Worm (Caenorhabditis elegans) whole organism, mixed stage, embryonic: ENCODE results near the gene dhc-3.

ENCODE experiments used
- ceh-39 ChIP-seq: fragments of 150-350 bp; optimal IDR thresholded peaks from 2 replicates; lab custom pipeline; 2014; ENCODE audit warnings: missing biosample characterization, missing genetic modification characterization
- ceh-43 ChIP-seq: fragments of 200-800 bp; sonication (Bioruptor generic); optimal IDR thresholded peaks from 2 replicates; lab custom pipeline; 2018; ENCODE audit warnings: mild to moderate bottlenecking, missing genetic modification characterization, moderate library complexity, missing compliant biosample characterization
- ceh-83 ChIP-seq: fragments of 200-800 bp; sonication (Bioruptor generic); optimal IDR thresholded peaks from 2 replicates; lab custom pipeline; 2018; ENCODE audit warnings: mild to moderate bottlenecking, missing genetic modification characterization, missing compliant biosample characterization
- ces-1 ChIP-seq: fragments of 150-350 bp; optimal IDR thresholded peaks from 2 replicates; lab custom pipeline; 2014; ENCODE audit warnings: missing biosample characterization, missing genetic modification reagents, missing genetic modification characterization
- cnd-1 ChIP-seq: fragments of 200-800 bp; sonication (Bioruptor generic); optimal IDR thresholded peaks from 2 replicates; lab custom pipeline; 2018; ENCODE audit warnings: mild to moderate bottlenecking, missing genetic modification characterization, missing compliant biosample characterization
- drap-1 ChIP-seq: fragments of 200-800 bp; sonication (Bioruptor generic); optimal IDR thresholded peaks from 3 replicates; lab custom pipeline; 2018; ENCODE audit warnings: mild to moderate bottlenecking, missing genetic modification characterization, missing compliant biosample characterization
- elt-1 ChIP-seq: sonication (generic microtip); optimal IDR thresholded peaks from 2 replicates; lab custom pipeline; 2017; ENCODE audit warnings: missing genetic modification characterization, mild to moderate bottlenecking, missing compliant biosample characterization, antibody characterized with exemption, moderate library complexity, borderline replicate concordance; ENCODE audit not compliant: insufficient read depth
- flh-1 ChIP-seq: fragments of 200-800 bp; sonication (Bioruptor generic); optimal IDR thresholded peaks from 2 replicates; lab custom pipeline; 2018; ENCODE audit warnings: mild to moderate bottlenecking, missing genetic modification characterization, moderate library complexity, missing compliant biosample characterization
- ham-2 ChIP-seq: fragments of 200-800 bp; sonication (Bioruptor generic); optimal IDR thresholded peaks from 2 replicates; lab custom pipeline; 2018; ENCODE audit warnings: mild to moderate bottlenecking, missing genetic modification characterization, missing compliant biosample characterization
- hlh-1 ChIP-seq: fragments of 150-350 bp; optimal IDR thresholded peaks from 2 replicates; lab custom pipeline; 2014; ENCODE audit warnings: missing biosample characterization, missing genetic modification reagents, missing genetic modification characterization
- lin-32 ChIP-seq: fragments of 200-800 bp; sonication (Bioruptor generic); optimal IDR thresholded peaks from 2 replicates; lab custom pipeline; 2018; ENCODE audit warnings: mild to moderate bottlenecking, missing genetic modification characterization, missing compliant biosample characterization
- lsy-2 ChIP-seq: fragments of 150-350 bp; optimal IDR thresholded peaks from 2 replicates; lab custom pipeline; 2014; ENCODE audit warnings: missing biosample characterization, missing genetic modification characterization
- mab-5 ChIP-seq: fragments of 150-350 bp; optimal IDR thresholded peaks from 2 replicates; lab custom pipeline; 2014; ENCODE audit warnings: missing biosample characterization, missing genetic modification characterization
- mep-1 ChIP-seq: fragments of 150-350 bp; optimal IDR thresholded peaks from 2 replicates; lab custom pipeline; 2017; ENCODE audit warnings: missing biosample characterization, missing genetic modification reagents, missing genetic modification characterization, inconsistent platforms
- mls-2 ChIP-seq: sonication (generic microtip); optimal IDR thresholded peaks from 2 replicates; lab custom pipeline; 2016; ENCODE audit warnings: mild to moderate bottlenecking, missing genetic modification characterization, moderate library complexity, missing compliant biosample characterization
- nhr-12 ChIP-seq: fragments of 150-350 bp; optimal IDR thresholded peaks from 2 replicates; lab custom pipeline; 2014; ENCODE audit warnings: missing biosample characterization, missing genetic modification characterization
- nhr-2 ChIP-seq: fragments of 150-350 bp; optimal IDR thresholded peaks from 2 replicates; lab custom pipeline; 2014; ENCODE audit warnings: missing biosample characterization, missing genetic modification characterization
- nhr-28 ChIP-seq: fragments of 150-350 bp; optimal IDR thresholded peaks from 2 replicates; lab custom pipeline; 2014; ENCODE audit warnings: missing biosample characterization, missing genetic modification characterization
- pha-4 ChIP-seq: fragments of 150-350 bp; optimal IDR thresholded peaks from 2 replicates; lab custom pipeline; 2018; ENCODE audit warnings: missing biosample characterization, missing genetic modification reagents, missing genetic modification characterization
- sem-2 ChIP-seq: fragments of 200-800 bp; sonication (Bioruptor generic); optimal IDR thresholded peaks from 2 replicates; lab custom pipeline; 2018; ENCODE audit warnings: mild to moderate bottlenecking, missing genetic modification characterization, missing compliant biosample characterization
- snpc-4 ChIP-seq: fragments of 150-350 bp; optimal IDR thresholded peaks from 2 replicates; lab custom pipeline; 2014; ENCODE audit warnings: missing biosample characterization, missing genetic modification characterization
- sptf-1 ChIP-seq: sonication (generic microtip); optimal IDR thresholded peaks from 2 replicates; lab custom pipeline; 2017; ENCODE audit warnings: mild to moderate bottlenecking, missing genetic modification characterization, moderate library complexity, missing compliant biosample characterization
- unc-120 ChIP-seq: sonication (generic microtip); optimal IDR thresholded peaks from 2 replicates; lab custom pipeline; 2017; ENCODE audit warnings: missing genetic modification characterization, missing compliant biosample characterization; ENCODE audit not compliant: poor library complexity, severe bottlenecking
- unc-39 ChIP-seq: fragments of 150-350 bp; optimal IDR thresholded peaks from 2 replicates; lab custom pipeline; 2014; ENCODE audit warnings: missing biosample characterization, missing genetic modification characterization
- unc-62 ChIP-seq: fragments of 150-350 bp; optimal IDR thresholded peaks from 2 replicates; lab custom pipeline; 2014; ENCODE audit warnings: missing biosample characterization, missing genetic modification reagents, missing genetic modification characterization
- zip-8 ChIP-seq: fragments of 150-350 bp; optimal IDR thresholded peaks from 2 replicates; lab custom pipeline; 2014; ENCODE audit warnings: missing biosample characterization, missing genetic modification characterization
- ztf-11 ChIP-seq: fragments of 150-350 bp; optimal IDR thresholded peaks from 2 replicates; lab custom pipeline; 2014; ENCODE audit warnings: missing biosample characterization, missing genetic modification characterization

The dhc-3 gene

DNA sequence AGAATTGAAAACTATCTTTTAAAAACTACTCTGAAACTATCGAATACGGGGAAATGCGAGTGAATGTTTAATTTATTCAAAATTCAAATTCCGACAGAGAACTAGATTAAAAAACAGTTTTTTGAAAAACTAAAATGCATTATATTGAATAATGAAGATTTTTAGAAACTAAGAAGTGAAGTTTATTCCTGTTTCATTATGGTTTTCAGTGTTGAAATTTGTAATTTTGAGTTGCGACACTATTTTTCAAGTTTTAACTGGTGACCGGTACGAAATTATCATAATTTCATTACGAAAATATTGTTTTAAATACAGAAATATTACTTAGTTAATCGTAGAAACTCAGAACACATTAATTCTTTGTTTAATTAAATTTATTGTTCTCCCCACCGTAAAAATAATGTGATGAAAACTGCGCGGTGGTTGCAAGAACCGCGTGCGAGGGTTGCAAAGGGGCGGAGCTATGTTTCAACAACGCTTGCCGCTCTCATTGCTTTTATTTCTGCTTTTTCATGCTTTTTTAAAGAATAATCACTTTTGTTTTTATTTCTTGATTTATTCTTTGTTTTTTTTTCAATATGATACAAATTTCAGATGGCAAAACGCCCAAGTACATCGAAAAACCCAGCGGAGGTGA, 37.5 kb downstream of the dhc-3 start, which contains the start of gene him-17 (continued):
- TF ChIP-seq ceh-83 (GFP tag; lab: Kevin White, UChicago) (peak; percentile 19), nhr-2 (tag; lab: Kevin White, UChicago) (no peak), nhr-12 (no peak), unc-62 (GFP tag; lab: Kevin White, UChicago) (no peak), lsy-2 (tag; lab: Kevin White, UChicago) (peak; percentile 2), mep-1 (tag; lab: Kevin White, UChicago) (peak; percentile 72), drap-1 (peak; percentile 54), sptf-1 (tag; lab: Kevin White, UChicago) (peak; percentile 72), sem-2 (GFP tag; lab: Kevin White, UChicago) (peak; percentile 49), cnd-1 (tag; lab: Kevin White, UChicago) (peak; percentile 44), mab-5 (tag; lab: Kevin White, UChicago) (peak; percentile 65)

DNA sequence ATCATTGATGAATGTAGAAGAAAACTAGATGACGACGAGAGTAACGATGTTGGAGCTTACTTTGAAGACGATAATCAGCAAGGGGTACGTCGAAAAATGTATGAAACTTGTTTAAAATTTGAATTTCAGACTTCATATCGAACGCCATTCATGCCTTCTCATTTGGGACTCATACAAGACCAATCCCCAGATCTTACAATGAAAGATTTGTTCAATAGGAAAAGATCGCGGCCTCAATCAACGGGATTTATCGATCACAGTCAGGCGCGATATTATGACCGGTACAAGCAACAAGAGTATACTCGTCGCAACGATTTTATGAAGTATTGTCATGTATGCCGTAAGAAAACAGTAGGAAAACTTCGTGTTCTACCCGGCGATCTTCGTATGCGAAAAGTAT, 38.0 kb downstream of the dhc-3 start:
- TF ChIP-seq ceh-83 (GFP tag; lab: Kevin White, UChicago) = no peak
- TF ChIP-seq mls-2 (tag; lab: Kevin White, UChicago) = no peak
- no peak for TF ChIP-seq unc-62 (GFP tag; lab: Kevin White, UChicago)
- TF ChIP-seq nhr-28 (tag; lab: Kevin White, UChicago) = no peak
- TF ChIP-seq mab-5 (tag; lab: Kevin White, UChicago) = no peak

DNA sequence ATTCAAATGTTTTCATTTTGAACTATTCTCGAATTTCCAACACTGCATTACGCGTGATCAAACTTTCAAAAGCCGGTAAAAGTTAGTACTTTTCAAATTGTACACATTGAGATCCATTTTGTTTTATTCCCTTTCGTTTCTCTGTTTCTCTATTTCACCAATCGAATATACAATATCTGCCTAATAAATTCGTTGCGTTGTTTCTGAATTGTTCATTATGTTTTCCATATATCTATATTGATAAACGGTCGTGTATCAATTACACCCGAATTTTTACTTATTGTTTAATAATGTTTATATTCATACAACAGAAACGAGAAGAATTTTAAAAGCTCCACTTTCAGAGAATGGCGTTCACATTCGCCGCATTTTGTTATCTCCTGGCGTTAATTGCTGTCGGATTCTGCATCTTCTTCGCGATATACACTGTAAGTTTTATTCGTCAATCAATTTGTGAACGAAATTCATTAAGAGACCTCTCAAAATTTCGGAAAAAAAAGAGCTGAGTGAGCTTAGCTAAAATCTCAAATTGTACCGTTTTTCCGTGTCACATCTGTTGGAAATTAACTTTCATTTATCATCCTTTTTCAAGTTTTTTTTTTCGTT, 41.3 kb downstream of the dhc-3 start, which contains the start of gene cni-1:
Gene cni-1 (plus strand): TSS at position 345 of the 606 bp plus-strand sequence.
- TF ChIP-seq unc-39 (tag; lab: Kevin White, UChicago) = no peak
- no peak for TF ChIP-seq sptf-1 (tag; lab: Kevin White, UChicago)
- no peak for TF ChIP-seq ceh-43 (GFP tag; lab: Kevin White, UChicago)
- no peak for TF ChIP-seq ham-2 (GFP tag; lab: Kevin White, UChicago)
- TF ChIP-seq snpc-4 (tag; lab: Kevin White, UChicago) = no peak
- no peak for TF ChIP-seq nhr-28 (tag; lab: Kevin White, UChicago)
- TF ChIP-seq pha-4 (tag; lab: Kevin White, UChicago) = no peak
- TF ChIP-seq drap-1 = no peak
- TF ChIP-seq unc-120 = no peak
- no peak for TF ChIP-seq ces-1 (GFP tag; lab: Kevin White, UChicago)
- TF ChIP-seq nhr-12 = no peak
- TF ChIP-seq, all 35 proteins: peak for 0

DNA sequence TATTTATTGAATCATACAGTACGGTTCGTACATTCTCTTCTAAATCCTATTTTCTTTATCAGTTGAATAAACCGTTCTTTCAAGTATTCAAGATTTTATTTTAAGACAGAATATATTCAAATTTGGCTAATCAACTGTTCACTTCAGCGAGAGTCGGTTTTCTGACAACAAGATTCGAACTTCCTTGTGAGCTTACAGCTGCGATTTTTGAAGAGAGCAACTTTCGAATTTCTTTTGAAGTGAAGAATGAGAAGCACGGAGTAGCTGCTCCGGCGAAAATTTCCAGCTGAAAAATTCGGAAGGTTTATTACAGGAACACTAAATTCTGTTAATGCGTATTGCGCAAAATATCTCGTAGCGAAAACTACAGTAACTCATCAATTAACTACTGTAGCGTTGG, 42.7 kb downstream of the dhc-3 start:
- no peak for TF ChIP-seq mab-5 (tag; lab: Kevin White, UChicago)
- no peak for TF ChIP-seq nhr-12
- no peak for TF ChIP-seq ceh-83 (GFP tag; lab: Kevin White, UChicago)
- no peak for TF ChIP-seq pha-4 (tag; lab: Kevin White, UChicago)
- TF ChIP-seq lin-32 = no peak
- TF ChIP-seq hlh-1 = no peak
- no peak for TF ChIP-seq zip-8 (tag; lab: Kevin White, UChicago)
- no peak for TF ChIP-seq ceh-39 (tag; lab: Kevin White, UChicago)
- TF ChIP-seq, all 35 proteins: peak for 0

DNA sequence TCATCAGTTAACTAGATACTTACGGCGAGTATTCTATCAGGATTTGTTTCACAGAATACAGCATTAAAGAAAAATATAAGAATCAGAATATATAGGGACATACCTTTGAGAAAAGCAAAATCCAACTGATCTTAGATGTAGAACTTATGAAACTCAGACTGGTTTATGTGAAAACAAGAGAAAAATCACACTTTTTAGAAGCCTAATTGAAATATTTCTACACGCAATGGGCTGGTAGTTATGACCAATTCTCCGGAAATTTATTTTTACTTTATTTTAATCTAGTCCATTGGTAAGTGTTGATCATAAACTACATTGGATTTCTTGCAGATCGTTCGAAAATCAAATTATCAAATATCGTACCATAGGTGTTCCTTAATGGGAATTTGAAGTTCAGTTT, 45.4 kb downstream of the dhc-3 start, which contains the start of gene T09E8.4:
Gene T09E8.4 (minus strand): TSS at position 101 of the 400 bp plus-strand sequence.
- TF ChIP-seq nhr-12 (no peak), mep-1 (tag; lab: Kevin White, UChicago) (no peak), ces-1 (GFP tag; lab: Kevin White, UChicago) (no peak)

DNA sequence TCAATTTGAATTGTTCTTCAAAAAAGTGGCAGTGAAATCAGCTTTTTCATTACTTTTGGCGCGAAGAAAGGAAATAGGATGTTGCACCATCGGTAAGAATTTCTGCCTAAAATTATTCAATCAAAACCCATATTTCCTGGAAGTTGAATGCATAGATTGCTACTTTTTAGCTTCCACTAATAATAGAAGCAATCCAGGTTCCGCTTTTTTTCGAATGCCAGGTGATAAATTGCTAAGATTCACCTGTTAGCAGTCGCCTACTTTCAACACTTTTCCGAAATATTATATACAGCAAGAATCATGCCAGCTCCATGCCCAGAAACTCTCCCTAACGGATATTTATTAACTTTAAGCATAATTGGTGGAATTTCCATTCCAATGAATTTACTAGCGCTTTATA, 46.6 kb downstream of the dhc-3 start, which contains the start of gene sri-6:
Gene sri-6 (plus strand): TSS at position 301 of the 400 bp plus-strand sequence.
- no peak for TF ChIP-seq ham-2 (GFP tag; lab: Kevin White, UChicago)
- no peak for TF ChIP-seq sem-2 (GFP tag; lab: Kevin White, UChicago)
- TF ChIP-seq, all 35 proteins: peak for 0

DNA sequence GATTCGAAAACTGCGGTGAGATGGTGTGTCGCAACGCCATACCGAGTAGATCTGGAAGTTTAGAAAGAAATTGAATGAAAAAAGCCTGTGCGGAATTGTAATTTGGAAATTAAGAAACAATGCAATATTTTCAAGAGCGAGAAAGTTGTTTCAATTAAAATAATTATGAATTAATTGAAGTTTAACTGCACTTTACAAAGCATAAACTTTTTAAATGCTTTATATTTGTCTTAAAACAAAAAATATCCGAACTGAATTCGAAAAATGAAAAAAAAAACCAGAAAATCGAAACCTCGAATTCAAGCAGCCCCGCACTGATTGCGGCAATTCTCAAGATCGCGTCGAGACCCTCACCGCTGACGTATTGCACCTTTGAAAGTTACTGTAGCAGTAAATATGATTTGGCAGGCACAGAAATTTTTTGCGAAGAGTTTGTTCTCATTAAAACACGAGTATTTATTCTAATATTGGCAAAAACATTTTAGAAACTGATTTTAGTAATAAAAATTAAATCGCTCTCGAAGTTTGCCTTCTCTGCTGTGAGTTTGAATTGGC, 54.8 kb downstream of the dhc-3 start, which contains the start of gene sun-1:
Gene sun-1 (minus strand): TSS at position 51 of the 555 bp plus-strand sequence.
- TF ChIP-seq ztf-11 (tag; lab: Kevin White, UChicago) (no peak), flh-1 (GFP tag; lab: Kevin White, UChicago) (no peak), nhr-2 (tag; lab: Kevin White, UChicago) (no peak), mls-2 (tag; lab: Kevin White, UChicago) (no peak), lsy-2 (tag; lab: Kevin White, UChicago) (no peak), ham-2 (GFP tag; lab: Kevin White, UChicago) (no peak), ceh-43 (GFP tag; lab: Kevin White, UChicago) (no peak), elt-1 (tag; lab: Kevin White, UChicago) (no peak), nhr-12 (no peak), sem-2 (GFP tag; lab: Kevin White, UChicago) (no peak), unc-39 (tag; lab: Kevin White, UChicago) (no peak), ces-1 (GFP tag; lab: Kevin White, UChicago) (no peak), zip-8 (tag; lab: Kevin White, UChicago) (no peak), unc-120 (no peak), nhr-28 (tag; lab: Kevin White, UChicago) (no peak), cnd-1 (tag; lab: Kevin White, UChicago) (no peak), mep-1 (tag; lab: Kevin White, UChicago) (no peak)
